Fruit fly (Drosophila melanogaster) Kc167 (cell line): ENCODE data around the gene Chc.

Experiments used
- Myc ChIP-seq: fragments of >200 bp; optimal IDR thresholded peaks from 2 replicates; lab custom pipeline; 2017; ENCODE audit warnings: missing external identifiers
- psq ChIP-seq: fragments of >200 bp; optimal IDR thresholded peaks from 2 replicates; lab custom pipeline; 2017; ENCODE audit warnings: missing external identifiers

DNA sequence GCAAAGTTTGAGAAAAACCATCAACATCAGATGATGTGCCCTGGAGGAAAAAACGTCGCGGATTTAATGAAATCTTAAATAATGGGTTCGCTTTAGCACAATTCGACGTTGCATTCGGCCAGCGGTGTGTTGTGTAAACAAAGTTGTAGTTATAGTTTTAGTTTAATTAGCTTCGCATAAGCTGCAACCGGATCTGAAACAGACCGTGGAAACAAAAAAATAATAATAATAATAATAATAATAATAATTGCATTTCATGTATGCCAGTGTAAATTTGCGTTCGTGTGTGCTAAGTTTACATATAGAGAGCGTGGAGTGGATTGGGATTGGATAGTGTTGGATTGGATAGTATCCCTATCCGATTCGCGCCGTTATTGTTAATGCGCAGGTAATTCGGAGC, 30.5 kb downstream of the Chc start:
- TF ChIP-seq Myc (no peak), psq (lab: Kevin White, UChicago) (no peak)
